Fruit fly (Drosophila melanogaster) whole organism, adult: Measurements from ENCODE around the gene glec.

Source experiments
- CG11617 ChIP-seq: fragments of 200-800 bp; sonication (Bioruptor generic); optimal IDR thresholded peaks from 2 replicates; lab custom pipeline; 2017; ENCODE audit warnings: mild to moderate bottlenecking, missing biosample characterization, missing genetic modification reagents, missing genetic modification characterization
- CG12768 ChIP-seq: fragments of 200-800 bp; sonication (Bioruptor generic); optimal IDR thresholded peaks from 2 replicates; lab custom pipeline; 2017; ENCODE audit warnings: missing biosample characterization, missing genetic modification characterization, mild to moderate bottlenecking, moderate library complexity, missing genetic modification reagents
- CG14711 ChIP-seq: fragments of 200-800 bp; sonication (Bioruptor generic); optimal IDR thresholded peaks from 2 replicates; lab custom pipeline; 2018; ENCODE audit warnings: missing biosample characterization, mild to moderate bottlenecking, missing genetic modification characterization, moderate library complexity
- CG1620 ChIP-seq: fragments of 200-800 bp; sonication (Bioruptor generic); optimal IDR thresholded peaks from 2 replicates; lab custom pipeline; 2016; ENCODE audit warnings: missing biosample characterization, missing genetic modification characterization
- CG33017 ChIP-seq: fragments of 200-800 bp; sonication (Bioruptor generic); optimal IDR thresholded peaks from 2 replicates; lab custom pipeline; 2018; ENCODE audit warnings: missing biosample characterization, mild to moderate bottlenecking, missing genetic modification characterization, moderate library complexity
- CG5204 ChIP-seq: fragments of 200-800 bp; sonication (Bioruptor generic); optimal IDR thresholded peaks from 2 replicates; lab custom pipeline; 2016; ENCODE audit warnings: missing biosample characterization, missing genetic modification characterization
- CG7045 ChIP-seq: fragments of 200-800 bp; sonication (Bioruptor generic); optimal IDR thresholded peaks from 2 replicates; lab custom pipeline; 2017; ENCODE audit warnings: missing biosample characterization, mild to moderate bottlenecking, missing genetic modification characterization
- CG7101 ChIP-seq: fragments of 200-800 bp; sonication (Bioruptor generic); optimal IDR thresholded peaks from 2 replicates; lab custom pipeline; 2018; ENCODE audit warnings: missing biosample characterization, mild to moderate bottlenecking, missing genetic modification characterization, moderate library complexity
- Clk ChIP-seq: fragments of 200-800 bp; sonication (Bioruptor generic); optimal IDR thresholded peaks from 2 replicates; lab custom pipeline; 2017; ENCODE audit warnings: missing biosample characterization, missing genetic modification characterization
- Crg-1 ChIP-seq: fragments of 200-800 bp; sonication (Bioruptor generic); optimal IDR thresholded peaks from 2 replicates; lab custom pipeline; 2016; ENCODE audit warnings: missing biosample characterization, missing genetic modification characterization
- Hr96 ChIP-seq: fragments of 200-800 bp; sonication (Bioruptor generic); optimal IDR thresholded peaks from 2 replicates; lab custom pipeline; 2016; ENCODE audit warnings: missing biosample characterization, missing genetic modification characterization
- Mnt ChIP-seq: fragments of 200-800 bp; sonication (Bioruptor generic); optimal IDR thresholded peaks from 2 replicates; lab custom pipeline; 2016; ENCODE audit warnings: missing biosample characterization, mild to moderate bottlenecking, missing genetic modification characterization
- bab1 ChIP-seq: fragments of 200-800 bp; sonication (Bioruptor generic); optimal IDR thresholded peaks from 3 replicates; lab custom pipeline; 2019; ENCODE audit warnings: missing biosample characterization, mild to moderate bottlenecking, missing genetic modification characterization, moderate library complexity
- cic ChIP-seq: fragments of 200-800 bp; sonication (Bioruptor generic); optimal IDR thresholded peaks from 2 replicates; lab custom pipeline; 2017; ENCODE audit warnings: missing biosample characterization, mild to moderate bottlenecking, missing genetic modification characterization, moderate library complexity
- cnc ChIP-seq, 2 experiments: fragments of >200 bp; optimal IDR thresholded peaks; 2 replicates each; lab custom pipeline; 2017
- kay ChIP-seq: fragments of 200-800 bp; sonication (Bioruptor generic); peaks from one replicate; lab custom pipeline; 2016; ENCODE audit warnings: missing biosample characterization, missing genetic modification characterization, borderline replicate concordance
- ovo ChIP-seq: fragments of 200-800 bp; sonication (Bioruptor generic); optimal IDR thresholded peaks from 2 replicates; lab custom pipeline; 2016; ENCODE audit warnings: missing biosample characterization, missing genetic modification characterization
- pad ChIP-seq: fragments of 200-800 bp; sonication (Bioruptor generic); optimal IDR thresholded peaks from 3 replicates; lab custom pipeline; 2017; ENCODE audit warnings: missing biosample characterization, missing genetic modification characterization, mild to moderate bottlenecking, moderate library complexity, missing genetic modification reagents
- tj ChIP-seq: fragments of 200-800 bp; sonication (Bioruptor generic); optimal IDR thresholded peaks from 3 replicates; lab custom pipeline; 2017; ENCODE audit warnings: missing biosample characterization, mild to moderate bottlenecking, missing genetic modification characterization, moderate library complexity
- toe ChIP-seq: fragments of 200-800 bp; sonication (Bioruptor generic); optimal IDR thresholded peaks from 2 replicates; lab custom pipeline; 2016; ENCODE audit warnings: missing biosample characterization, missing genetic modification characterization

The glec gene

DNA sequence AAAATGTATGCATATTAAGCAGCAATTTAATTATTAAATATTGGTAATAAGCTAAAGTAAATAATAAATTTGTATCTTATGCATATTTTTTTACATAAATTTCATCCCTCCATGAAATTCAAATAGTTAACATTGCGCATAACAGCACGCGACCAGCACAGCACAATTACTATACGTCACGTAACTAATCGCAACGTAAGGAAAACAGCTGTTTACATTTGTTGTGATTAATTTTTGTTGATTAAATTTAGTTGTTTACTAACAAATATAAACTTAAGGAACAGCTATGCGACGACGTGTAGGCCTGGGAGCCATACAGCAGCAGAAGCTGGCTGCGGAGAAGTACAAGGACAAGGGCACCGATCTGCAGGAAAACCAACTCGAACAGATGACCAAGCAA, 8.9 kb upstream of the glec start, which contains the start of gene lsn:
lsn (plus strand) TSS at position 177 of the 400 bp plus-strand sequence.
- TF ChIP-seq kay (GFP tag; lab: Kevin White, UChicago) = peak; percentile 12
- peak; percentile 42 for TF ChIP-seq ovo (GFP tag; lab: Kevin White, UChicago)
- peak; percentile 15 for TF ChIP-seq bab1
- no peak for TF ChIP-seq CG7045 (GFP tag; lab: Kevin White, UChicago)
- TF ChIP-seq CG5204 (GFP tag; lab: Kevin White, UChicago) = no peak
- no peak for TF ChIP-seq pad (GFP tag; lab: Kevin White, UChicago)
- no peak for TF ChIP-seq Clk (GFP tag; lab: Kevin White, UChicago)
- TF ChIP-seq Mnt (GFP tag; lab: Kevin White, UChicago) = no peak
- no peak for TF ChIP-seq cnc (optimal IDR thresholded peaks at IDR 0.05; lab: Kevin White, UChicago)
- no peak for TF ChIP-seq Crg-1
- TF ChIP-seq Hr96 (GFP tag; lab: Kevin White, UChicago) = no peak
- TF ChIP-seq tj (GFP tag; lab: Kevin White, UChicago) = no peak
- no peak for TF ChIP-seq cic (GFP tag; lab: Kevin White, UChicago)
- TF ChIP-seq CG14711 (tag; lab: Kevin White, UChicago) = no peak
- TF ChIP-seq CG1620 (GFP tag; lab: Kevin White, UChicago) = no peak
- TF ChIP-seq toe (GFP tag; lab: Kevin White, UChicago) = no peak

DNA sequence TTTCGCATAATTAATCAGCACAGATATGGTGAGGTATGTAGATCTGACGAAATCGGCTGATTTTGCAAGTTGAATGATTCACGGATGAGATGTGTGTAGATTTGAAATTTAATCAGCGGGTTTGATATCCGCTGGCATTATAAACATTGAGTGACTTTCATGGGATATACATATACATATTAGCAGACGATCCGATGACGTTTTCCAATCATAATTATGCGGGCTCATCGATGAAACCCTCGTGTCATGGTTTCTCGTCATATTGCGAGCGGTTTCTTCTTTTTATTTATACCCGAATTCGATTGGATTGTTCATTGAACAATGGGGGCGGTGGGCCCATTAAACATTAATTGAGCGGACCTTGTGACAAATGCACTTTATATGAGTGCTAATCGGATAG, 8.4 kb upstream of the glec start:
- TF ChIP-seq CG7045 (GFP tag; lab: Kevin White, UChicago) = no peak
- peak; percentile 7 for TF ChIP-seq kay (GFP tag; lab: Kevin White, UChicago)

DNA sequence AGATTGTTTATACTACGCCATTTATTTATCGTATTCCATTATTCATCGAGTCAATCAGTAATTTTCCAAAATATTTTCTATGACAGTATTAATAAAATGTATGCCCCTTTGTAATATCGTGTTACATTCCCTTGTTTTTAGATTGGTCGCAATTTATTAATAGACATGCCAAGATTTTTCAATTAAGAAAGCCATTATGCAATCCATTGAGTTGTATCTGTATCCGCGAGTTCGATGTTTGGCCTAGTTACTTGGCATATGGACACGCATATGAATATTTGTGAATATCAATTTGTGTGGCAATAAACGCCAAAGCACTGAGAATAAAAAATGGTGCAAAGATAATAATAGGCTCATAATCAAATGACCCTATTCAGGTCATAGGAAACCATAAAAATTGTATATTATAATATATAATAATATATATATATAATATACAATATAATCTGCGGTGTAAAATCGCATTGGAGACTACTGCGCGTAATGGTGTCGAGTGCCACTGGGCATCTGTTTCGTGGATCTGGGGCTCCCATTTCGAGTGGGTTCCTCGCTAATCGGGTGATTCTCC, 7.8 kb upstream of the glec start:
- TF ChIP-seq CG7101 (no peak), toe (GFP tag; lab: Kevin White, UChicago) (no peak), Hr96 (GFP tag; lab: Kevin White, UChicago) (no peak), CG11617 (GFP tag; lab: Kevin White, UChicago) (no peak), CG12768 (GFP tag; lab: Kevin White, UChicago) (no peak), CG5204 (GFP tag; lab: Kevin White, UChicago) (no peak), kay (GFP tag; lab: Kevin White, UChicago) (no peak), CG1620 (GFP tag; lab: Kevin White, UChicago) (no peak), Clk (GFP tag; lab: Kevin White, UChicago) (no peak), Crg-1 (no peak), pad (GFP tag; lab: Kevin White, UChicago) (no peak), tj (GFP tag; lab: Kevin White, UChicago) (no peak), bab1 (no peak)

dm6 chr3R:21862868-21863267, 6.8 kb upstream of the glec start:
- TF ChIP-seq CG7101 (no peak), CG7045 (GFP tag; lab: Kevin White, UChicago) (no peak), CG1620 (GFP tag; lab: Kevin White, UChicago) (no peak), cnc (optimal IDR thresholded peaks at IDR 0.05; lab: Kevin White, UChicago) (no peak), tj (GFP tag; lab: Kevin White, UChicago) (no peak), toe (GFP tag; lab: Kevin White, UChicago) (no peak), bab1 (no peak), CG11617 (GFP tag; lab: Kevin White, UChicago) (no peak), CG33017 (tag; lab: Kevin White, UChicago) (no peak), Hr96 (GFP tag; lab: Kevin White, UChicago) (no peak), kay (GFP tag; lab: Kevin White, UChicago) (no peak), Crg-1 (no peak), CG14711 (tag; lab: Kevin White, UChicago) (no peak), pad (GFP tag; lab: Kevin White, UChicago) (no peak), CG12768 (GFP tag; lab: Kevin White, UChicago) (no peak), Mnt (GFP tag; lab: Kevin White, UChicago) (no peak), Clk (GFP tag; lab: Kevin White, UChicago) (no peak), ovo (GFP tag; lab: Kevin White, UChicago) (no peak), CG5204 (GFP tag; lab: Kevin White, UChicago) (no peak)

DNA sequence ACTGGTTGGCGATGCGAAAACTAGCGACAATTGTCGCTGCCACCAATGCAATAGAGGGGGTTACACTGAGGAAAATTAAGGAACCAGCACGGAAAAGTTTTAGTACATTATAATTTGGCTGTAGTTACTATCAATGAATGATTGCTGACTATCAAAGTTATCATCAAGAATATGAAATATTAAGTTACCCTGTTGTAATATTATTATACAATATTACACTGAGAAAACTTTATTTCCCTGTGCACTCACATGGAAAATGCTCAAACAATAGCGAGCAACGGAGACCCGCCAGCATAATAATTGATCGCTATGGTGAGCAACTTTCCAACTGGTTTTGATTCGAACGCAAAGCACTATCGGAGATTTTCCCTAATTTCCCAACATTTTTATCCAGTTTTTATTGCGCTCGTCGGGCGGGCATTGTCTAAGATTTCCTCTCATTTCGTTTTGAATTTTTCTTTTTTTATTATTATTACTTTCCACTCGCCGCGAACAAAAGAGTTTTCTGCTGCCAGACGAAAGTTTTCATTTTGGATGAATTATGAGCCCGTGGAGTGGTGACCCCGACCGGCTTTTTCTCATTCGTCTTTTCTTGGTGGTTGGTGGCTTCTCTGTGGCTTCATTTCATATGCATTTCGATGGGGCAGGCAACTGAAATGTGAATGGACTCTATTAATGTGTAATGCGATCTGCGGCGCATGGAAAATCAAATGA, 6.2 kb upstream of the glec start:
- TF ChIP-seq Clk (GFP tag; lab: Kevin White, UChicago) (no peak), kay (GFP tag; lab: Kevin White, UChicago) (no peak), CG14711 (tag; lab: Kevin White, UChicago) (no peak), CG1620 (GFP tag; lab: Kevin White, UChicago) (no peak), CG7101 (no peak), CG7045 (GFP tag; lab: Kevin White, UChicago) (no peak), CG33017 (tag; lab: Kevin White, UChicago) (no peak), cic (GFP tag; lab: Kevin White, UChicago) (no peak), Mnt (GFP tag; lab: Kevin White, UChicago) (no peak), pad (GFP tag; lab: Kevin White, UChicago) (no peak), Crg-1 (no peak), ovo (GFP tag; lab: Kevin White, UChicago) (no peak), bab1 (no peak)

DNA sequence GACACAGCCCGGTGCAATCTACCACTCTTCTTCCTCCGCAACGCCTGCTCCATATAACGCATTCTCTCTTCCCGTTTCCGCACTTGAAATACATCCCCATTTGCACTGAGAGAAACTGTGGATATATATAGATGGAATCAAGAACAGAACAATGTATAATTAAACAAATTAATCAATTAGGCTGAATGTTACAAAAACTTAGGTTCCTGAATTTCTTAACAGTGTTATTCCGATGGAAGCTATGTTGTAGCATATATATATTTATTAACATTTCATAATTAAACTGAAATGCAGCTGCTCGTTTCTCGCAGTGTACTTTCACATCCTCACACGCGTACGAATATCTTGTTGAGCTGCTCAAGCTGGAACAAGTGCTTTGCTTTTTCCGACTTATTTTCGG, 3.4 kb upstream of the glec start:
- TF ChIP-seq kay (GFP tag; lab: Kevin White, UChicago) (peak; percentile 33), CG5204 (GFP tag; lab: Kevin White, UChicago) (no peak)
